Worm (Caenorhabditis elegans) whole organism, L2 larva: ENCODE results near the gene del-2.

ENCODE experiments used
- C34F6.9 ChIP-seq: fragments of 150-350 bp; optimal IDR thresholded peaks from 2 replicates; lab custom pipeline; 2014; ENCODE audit warnings: missing biosample characterization, missing genetic modification characterization
- mdl-1 ChIP-seq, 2 experiments: fragments of 150-350 bp in 1 of 2; sonication (generic microtip) in 1 of 2; optimal IDR thresholded peaks; 2 replicates each; lab custom pipeline; 2017; ENCODE audit warnings: missing biosample characterization in 2 of 2, missing genetic modification characterization in 2 of 2
- nhr-10 ChIP-seq: sonication (generic microtip); optimal IDR thresholded peaks from 2 replicates; lab custom pipeline; 2017; ENCODE audit warnings: missing biosample characterization, missing genetic modification characterization
- snpc-4 ChIP-seq: fragments of 150-350 bp; optimal IDR thresholded peaks from 2 replicates; lab custom pipeline; 2014; ENCODE audit warnings: missing biosample characterization, missing genetic modification characterization

ce11 chrIV:9622272-9622671, 19.6 kb downstream of the del-2 start, which contains the start of gene W09C2.7:
- no peak for TF ChIP-seq C34F6.9 (tag; lab: Kevin White, UChicago)
- TF ChIP-seq nhr-10 (tag; lab: Kevin White, UChicago): no peak
- TF ChIP-seq snpc-4: no peak
- TF ChIP-seq mdl-1 (tag; optimal IDR thresholded peaks at IDR 0.05; lab: Kevin White, UChicago): no peak
